Worm (Caenorhabditis elegans) whole organism, young adult: ENCODE measurements around the gene trmt-10C.2.

Source experiments
- mcd-1 ChIP-seq: fragments of 200-800 bp; sonication (Bioruptor generic); IDR thresholded peaks from 2 replicates; pipeline ENCODE4 v1.3.6; 2022; ENCODE audit warnings: missing genetic modification reagents, missing genetic modification characterization, missing compliant biosample characterization
- snpc-4 ChIP-seq, 5 experiments: fragments of 150-350 bp in 1 of 5; sonication (generic microtip) in 4 of 5; optimal IDR thresholded peaks; 2 replicates each; lab custom pipeline; 2014 to 2018; ENCODE audit warnings: missing genetic modification characterization in 5 of 5, missing biosample characterization in 3 of 5, antibody characterized with exemption in 2 of 5, mild to moderate bottlenecking in 2 of 5, missing compliant biosample characterization in 2 of 5, missing genotype in 2 of 5, moderate library complexity in 2 of 5, missing genetic modification reagents in 1 of 5
- ztf-6 ChIP-seq: fragments of 200-800 bp; sonication (Bioruptor generic); IDR thresholded peaks from 2 replicates; pipeline ENCODE4 v1.3.6; 2022; ENCODE audit warnings: missing genetic modification reagents, missing genetic modification characterization, missing compliant biosample characterization

ce11 chrIII:6396381-6396780 lies 50.3 kb downstream of the trmt-10C.2 start:
- TF ChIP-seq snpc-4 (GFP tag; optimal IDR thresholded peaks at IDR 0.05; lab: Kevin White, UChicago) = no peak
- TF ChIP-seq snpc-4 (tag; optimal IDR thresholded peaks at IDR 0.05; lab: Kevin White, UChicago) = no peak
- TF ChIP-seq mcd-1 = no peak
- TF ChIP-seq ztf-6 (GFP tag; lab: Robert Waterston, UW) = no peak
